Fruit fly (Drosophila melanogaster) whole organism, embryonic: ENCODE measurements around the gene CG17819.

ENCODE experiments used
- Ada2b ChIP-seq: fragments of 200-800 bp; sonication (Bioruptor generic); IDR thresholded peaks from 2 replicates; pipeline ENCODE4 v1.3.6; 2022; ENCODE audit warnings: missing biosample characterization, missing genetic modification characterization
- Adf1 ChIP-seq: fragments of 200-800 bp; sonication (Bioruptor generic); IDR thresholded peaks from 2 replicates; pipeline ENCODE4 v1.3.6; 2022; ENCODE audit warnings: missing biosample characterization, missing genetic modification characterization
- BEAF-32 ChIP-seq: fragments of 200-800 bp; sonication (Bioruptor generic); optimal IDR thresholded peaks from 3 replicates; lab custom pipeline; 2017; ENCODE audit warnings: missing biosample characterization, missing genetic modification characterization, mild to moderate bottlenecking, moderate library complexity, missing genetic modification reagents
- CG10147 ChIP-seq: fragments of 200-800 bp; sonication (Bioruptor generic); optimal IDR thresholded peaks from 2 replicates; lab custom pipeline; 2019; ENCODE audit warnings: missing biosample characterization, mild to moderate bottlenecking, missing genetic modification characterization, moderate library complexity
- CG10209 ChIP-seq: fragments of 200-800 bp; sonication (Bioruptor generic); optimal IDR thresholded peaks from 3 replicates; lab custom pipeline; 2017; ENCODE audit warnings: missing biosample characterization, mild to moderate bottlenecking, missing genetic modification characterization, missing genetic modification reagents
- CG14441 ChIP-seq: fragments of 200-800 bp; sonication (Bioruptor generic); IDR thresholded peaks from 2 replicates; pipeline ENCODE4 v1.3.6; 2022; ENCODE audit warnings: missing biosample characterization, missing genetic modification characterization
- CG15696 ChIP-seq: fragments of 200-800 bp; sonication (Bioruptor generic); optimal IDR thresholded peaks from 2 replicates; lab custom pipeline; 2019; ENCODE audit warnings: missing biosample characterization, mild to moderate bottlenecking, missing genetic modification characterization, moderate library complexity
- CG17186 ChIP-seq: fragments of 200-800 bp; sonication (Bioruptor generic); optimal IDR thresholded peaks from 3 replicates; lab custom pipeline; 2017; ENCODE audit warnings: missing biosample characterization, missing genetic modification reagents, missing genetic modification characterization
- CG17568 ChIP-seq: fragments of 200-800 bp; sonication (Bioruptor generic); optimal IDR thresholded peaks from 2 replicates; lab custom pipeline; 2018; ENCODE audit warnings: missing biosample characterization, mild to moderate bottlenecking, missing genetic modification characterization, moderate library complexity
- CG18599 ChIP-seq: fragments of 200-800 bp; sonication (Bioruptor generic); optimal IDR thresholded peaks from 3 replicates; lab custom pipeline; 2017; ENCODE audit warnings: missing biosample characterization, missing genetic modification characterization, mild to moderate bottlenecking, moderate library complexity, missing genetic modification reagents
- CG30431 ChIP-seq: fragments of 200-800 bp; sonication (Bioruptor generic); optimal IDR thresholded peaks from 2 replicates; lab custom pipeline; 2017; ENCODE audit warnings: missing biosample characterization, missing genetic modification characterization
- CG3163 ChIP-seq: fragments of 200-800 bp; sonication (Bioruptor generic); optimal IDR thresholded peaks from 3 replicates; lab custom pipeline; 2016; ENCODE audit warnings: missing biosample characterization, missing genetic modification characterization
- CG32532 ChIP-seq: fragments of 200-800 bp; sonication (Bioruptor generic); IDR thresholded peaks from 2 replicates; pipeline ENCODE4 v1.3.6; 2022; ENCODE audit warnings: missing biosample characterization, missing genetic modification characterization
- CG33213 ChIP-seq: fragments of 200-800 bp; sonication (Bioruptor generic); optimal IDR thresholded peaks from 3 replicates; lab custom pipeline; 2016; ENCODE audit warnings: missing biosample characterization, missing genetic modification characterization
- CG3726 ChIP-seq: fragments of 200-800 bp; sonication (Bioruptor generic); IDR thresholded peaks from 3 replicates; pipeline ENCODE4, ENCODE4 v1.3.6; 2022; ENCODE audit warnings: missing biosample characterization, missing genetic modification characterization
- CG3847 ChIP-seq: fragments of 200-800 bp; sonication (Bioruptor generic); IDR thresholded peaks from 2 replicates; pipeline ENCODE4 v1.3.6; 2022; ENCODE audit warnings: missing biosample characterization, missing genetic modification characterization
- CG4360 ChIP-seq: fragments of 200-800 bp; sonication (Bioruptor generic); IDR thresholded peaks from 2 replicates; pipeline ENCODE4 v1.3.6; 2022; ENCODE audit warnings: missing biosample characterization, missing genetic modification characterization
- CG4617 ChIP-seq: fragments of 200-800 bp; sonication (Bioruptor generic); optimal IDR thresholded peaks from 3 replicates; lab custom pipeline; 2016; ENCODE audit warnings: missing biosample characterization, missing genetic modification characterization, borderline replicate concordance
- CG4854 ChIP-seq: fragments of 200-800 bp; sonication (Bioruptor generic); optimal IDR thresholded peaks from 2 replicates; lab custom pipeline; 2016; ENCODE audit warnings: missing biosample characterization, missing genetic modification characterization, inconsistent platforms
- CG6272 ChIP-seq: fragments of 200-800 bp; sonication (Bioruptor generic); IDR thresholded peaks from 2 replicates; pipeline ENCODE4 v1.3.6; 2022; ENCODE audit warnings: missing biosample characterization, missing genetic modification characterization
- CG6765 ChIP-seq: fragments of 200-800 bp; sonication (Bioruptor generic); optimal IDR thresholded peaks from 3 replicates; lab custom pipeline; 2017; ENCODE audit warnings: missing biosample characterization, mild to moderate bottlenecking, missing genetic modification characterization
- CG6813 ChIP-seq: fragments of 200-800 bp; sonication (Bioruptor generic); optimal IDR thresholded peaks from 2 replicates; lab custom pipeline; 2017; ENCODE audit warnings: missing biosample characterization, missing genetic modification characterization, mild to moderate bottlenecking, moderate library complexity, missing genetic modification reagents
- CG9932 ChIP-seq: fragments of 200-800 bp; sonication (Bioruptor generic); IDR thresholded peaks from 2 replicates; pipeline ENCODE4 v1.3.6; 2022; ENCODE audit warnings: missing biosample characterization, missing genetic modification characterization
- D ChIP-seq, 2 experiments: fragments of 200-800 bp in 1 of 2; fragments of >200 bp in 1 of 2; sonication (Bioruptor generic) in 1 of 2; optimal IDR thresholded peaks; 2 replicates in 1 of 2; 3 replicates in 1 of 2; lab custom pipeline; 2017; ENCODE audit warnings: mild to moderate bottlenecking in 1 of 2, missing biosample characterization in 1 of 2, missing genetic modification characterization in 1 of 2, missing genetic modification reagents in 1 of 2
- Deaf1 ChIP-seq: fragments of 200-800 bp; optimal IDR thresholded peaks from 3 replicates; lab custom pipeline; 2019; ENCODE audit warnings: missing biosample characterization, mild to moderate bottlenecking, missing genetic modification characterization, moderate library complexity
- HmgD ChIP-seq: fragments of 200-800 bp; sonication (Bioruptor generic); optimal IDR thresholded peaks from 3 replicates; lab custom pipeline; 2016; ENCODE audit warnings: missing biosample characterization, missing genetic modification characterization
- Hmr ChIP-seq: fragments of 200-800 bp; sonication (Bioruptor generic); optimal IDR thresholded peaks from 3 replicates; lab custom pipeline; 2017; ENCODE audit warnings: mild to moderate bottlenecking, missing biosample characterization, missing genetic modification reagents, missing genetic modification characterization
- Hr39 ChIP-seq: fragments of >200 bp; optimal IDR thresholded peaks from 2 replicates; lab custom pipeline; 2017
- aop ChIP-seq: fragments of 200-800 bp; sonication (Bioruptor generic); IDR thresholded peaks from 2 replicates; pipeline ENCODE4 v1.3.6; 2022; ENCODE audit warnings: missing biosample characterization, missing genetic modification characterization
- az2 ChIP-seq: fragments of 200-800 bp; sonication (Bioruptor generic); optimal IDR thresholded peaks from 3 replicates; lab custom pipeline; 2016; ENCODE audit warnings: missing biosample characterization, missing genetic modification characterization
- bigmax ChIP-seq: fragments of 200-800 bp; sonication (Bioruptor generic); optimal IDR thresholded peaks from 2 replicates; lab custom pipeline; 2018; ENCODE audit warnings: missing biosample characterization, mild to moderate bottlenecking, missing genetic modification characterization
- bowl ChIP-seq: fragments of 200-800 bp; sonication (Bioruptor generic); IDR thresholded peaks from 2 replicates; pipeline ENCODE4 v1.3.6; 2022; ENCODE audit warnings: missing biosample characterization, missing genetic modification characterization
- cas ChIP-seq: fragments of 200-800 bp; sonication (Bioruptor generic); IDR thresholded peaks from 2 replicates; pipeline ENCODE4 v1.3.6; 2022; ENCODE audit warnings: missing biosample characterization, missing genetic modification characterization
- caup ChIP-seq: fragments of 200-800 bp; sonication (Bioruptor generic); optimal IDR thresholded peaks from 3 replicates; lab custom pipeline; 2017; ENCODE audit warnings: missing biosample characterization, mild to moderate bottlenecking, missing genetic modification characterization, moderate library complexity; ENCODE audit not compliant: severe bottlenecking
- chif ChIP-seq, 2 experiments: fragments of 200-800 bp; sonication (Bioruptor generic); optimal IDR thresholded peaks; 3 replicates each; lab custom pipeline; 2016; ENCODE audit warnings: missing biosample characterization in 2 of 2, missing genetic modification characterization in 2 of 2
- ci ChIP-seq: fragments of 200-800 bp; sonication (Bioruptor generic); IDR thresholded peaks from 3 replicates; pipeline ENCODE4 v1.3.6; 2022; ENCODE audit warnings: missing biosample characterization, missing genetic modification characterization
- dan ChIP-seq: fragments of 200-800 bp; sonication (Bioruptor generic); IDR thresholded peaks from 2 replicates; pipeline ENCODE4 v1.3.6; 2022; ENCODE audit warnings: missing biosample characterization, missing genetic modification characterization
- danr ChIP-seq: fragments of 200-800 bp; sonication (Bioruptor generic); IDR thresholded peaks from 2 replicates; pipeline ENCODE4 v1.3.6; 2022; ENCODE audit warnings: missing biosample characterization, missing genetic modification characterization
- dati ChIP-seq: fragments of 200-800 bp; sonication (Bioruptor generic); IDR thresholded peaks from 2 replicates; pipeline ENCODE4 v1.3.6; 2022; ENCODE audit warnings: missing biosample characterization, missing genetic modification characterization
- ems ChIP-seq: fragments of 200-800 bp; sonication (Bioruptor generic); optimal IDR thresholded peaks from 3 replicates; lab custom pipeline; 2016; ENCODE audit warnings: missing biosample characterization, missing genetic modification characterization
- fd96Cb ChIP-seq: fragments of 200-800 bp; sonication (Bioruptor generic); optimal IDR thresholded peaks from 2 replicates; lab custom pipeline; 2018; ENCODE audit warnings: missing biosample characterization, mild to moderate bottlenecking, missing genetic modification characterization, moderate library complexity
- grn ChIP-seq: fragments of 200-800 bp; sonication (Bioruptor generic); optimal IDR thresholded peaks from 3 replicates; lab custom pipeline; 2017; ENCODE audit warnings: missing biosample characterization, missing genetic modification characterization
- hbn ChIP-seq: fragments of 200-800 bp; sonication (Bioruptor generic); IDR thresholded peaks from 2 replicates; pipeline ENCODE4 v1.3.6; 2022; ENCODE audit warnings: missing biosample characterization, missing genetic modification characterization; ENCODE audit not compliant: partially characterized antibody
- kay ChIP-seq: fragments of 200-800 bp; sonication (Bioruptor generic); optimal IDR thresholded peaks from 2 replicates; lab custom pipeline; 2016; ENCODE audit warnings: missing biosample characterization, missing genetic modification characterization
- lab ChIP-seq: fragments of 200-800 bp; sonication (Bioruptor generic); optimal IDR thresholded peaks from 3 replicates; lab custom pipeline; 2017; ENCODE audit warnings: missing biosample characterization, missing genetic modification characterization, mild to moderate bottlenecking, moderate library complexity, missing genetic modification reagents
- oc ChIP-seq: fragments of 200-800 bp; sonication (Bioruptor generic); optimal IDR thresholded peaks from 2 replicates; lab custom pipeline; 2018; ENCODE audit warnings: missing biosample characterization, mild to moderate bottlenecking, missing genetic modification characterization, moderate library complexity
- pho ChIP-seq: fragments of 200-800 bp; sonication (Bioruptor generic); optimal IDR thresholded peaks from 2 replicates; lab custom pipeline; 2016; ENCODE audit warnings: missing biosample characterization, missing genetic modification characterization
- salm ChIP-seq: fragments of 200-800 bp; sonication (Bioruptor generic); optimal IDR thresholded peaks from 2 replicates; lab custom pipeline; 2018; ENCODE audit warnings: missing biosample characterization, mild to moderate bottlenecking, missing genetic modification characterization
- slp2 ChIP-seq: fragments of 200-800 bp; sonication (Bioruptor generic); optimal IDR thresholded peaks from 2 replicates; lab custom pipeline; 2016; ENCODE audit warnings: missing biosample characterization, missing genetic modification characterization
- unc-4 ChIP-seq: fragments of 200-800 bp; sonication (Bioruptor generic); IDR thresholded peaks from 2 replicates; pipeline ENCODE4 v1.3.6; 2022; ENCODE audit warnings: missing biosample characterization, missing genetic modification characterization; ENCODE audit not compliant: partially characterized antibody
- z ChIP-seq: fragments of 200-800 bp; sonication (Bioruptor generic); IDR thresholded peaks from 3 replicates; pipeline ENCODE4 v1.3.6; 2022; ENCODE audit warnings: missing biosample characterization, missing genetic modification characterization

Gene CG17819

DNA sequence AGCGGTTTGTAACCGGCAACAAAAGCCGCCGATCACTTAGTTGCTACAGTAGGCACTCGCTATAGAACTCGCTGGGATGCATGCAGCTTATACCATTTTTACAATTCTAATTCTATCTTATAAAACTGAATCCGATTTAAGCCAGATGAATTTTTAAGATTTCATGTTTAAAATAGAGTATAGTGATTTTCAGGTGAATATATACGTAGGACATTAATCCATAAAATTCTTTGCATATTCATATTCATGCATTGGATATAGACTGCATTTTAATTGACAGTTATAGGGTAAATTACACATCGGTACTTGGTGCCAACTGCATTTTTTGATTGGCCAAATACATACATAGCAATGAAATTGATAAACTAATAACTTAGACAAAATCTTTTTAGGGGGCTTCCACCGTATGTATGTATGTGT, 2.2 kb upstream of the CG17819 start (continued):
- peak; percentile 34 for TF ChIP-seq fd96Cb (tag; lab: Kevin White, UChicago)
- TF ChIP-seq unc-4 (GFP tag; lab: Robert Waterston, UW) = no peak
- TF ChIP-seq ci (GFP tag; lab: Robert Waterston, UW) = no peak
- TF ChIP-seq CG32532 (GFP tag; lab: Robert Waterston, UW) = no peak
- peak; percentile 24; the same call in 1 of the 2 replicates for TF ChIP-seq danr (GFP tag; lab: Robert Waterston, UW)
- TF ChIP-seq CG15696 (tag; lab: Kevin White, UChicago) = no peak
- TF ChIP-seq CG33213 = no peak
- no peak for TF ChIP-seq dati
- TF ChIP-seq CG4617 (GFP tag; lab: Kevin White, UChicago) = no peak
- no peak for TF ChIP-seq caup (GFP tag; lab: Kevin White, UChicago)
- no peak for TF ChIP-seq HmgD
- no peak for TF ChIP-seq BEAF-32 (GFP tag; lab: Kevin White, UChicago)
- peak; percentile 16 for TF ChIP-seq ems (GFP tag; lab: Kevin White, UChicago)
- TF ChIP-seq lab = no peak
- TF ChIP-seq CG10147 (GFP tag; lab: Kevin White, UChicago) = no peak
- TF ChIP-seq Hmr (GFP tag; lab: Kevin White, UChicago) = no peak
- no peak for TF ChIP-seq D (optimal IDR thresholded peaks at IDR 0.05; lab: Kevin White, UChicago)
- TF ChIP-seq D (GFP tag; optimal IDR thresholded peaks at IDR 0.05; lab: Kevin White, UChicago) = no peak
- no peak for TF ChIP-seq CG4360 (GFP tag; lab: Robert Waterston, UW)
- TF ChIP-seq CG17568 (GFP tag; lab: Kevin White, UChicago) = no peak
- no peak for TF ChIP-seq CG3726
- TF ChIP-seq oc (tag; lab: Kevin White, UChicago) = no peak
- TF ChIP-seq cas (GFP tag; lab: Robert Waterston, UW) = no peak
- TF ChIP-seq CG6765 = no peak
- no peak for TF ChIP-seq salm (tag; lab: Kevin White, UChicago)
- no peak for TF ChIP-seq CG4854
- no peak for TF ChIP-seq dan (GFP tag; lab: Robert Waterston, UW)
- no peak for TF ChIP-seq CG30431 (GFP tag; lab: Kevin White, UChicago)
- no peak for TF ChIP-seq CG3847 (GFP tag; lab: Robert Waterston, UW)
- peak; percentile 22 for TF ChIP-seq CG10209 (GFP tag; lab: Kevin White, UChicago)
- no peak for TF ChIP-seq Deaf1 (tag; lab: Kevin White, UChicago)
- TF ChIP-seq aop (GFP tag; lab: Robert Waterston, UW) = no peak
- TF ChIP-seq bowl (GFP tag; lab: Robert Waterston, UW) = no peak
- TF ChIP-seq z (GFP tag; lab: Robert Waterston, UW) = 0 out of 3 replicates have a peak, but pooled peaks have one; percentile 11
- no peak for TF ChIP-seq grn (GFP tag; lab: Kevin White, UChicago)
- TF ChIP-seq Adf1 (GFP tag; lab: Robert Waterston, UW) = 0 out of 2 replicates have a peak, but pooled peaks have one; percentile 1
- peak in 1 of 2 experiments; percentile 8 for TF ChIP-seq chif (GFP tag; optimal IDR thresholded peaks at IDR 0.05; lab: Kevin White, UChicago)
- TF ChIP-seq CG17186 (GFP tag; lab: Kevin White, UChicago) = no peak
- peak; percentile 35 for TF ChIP-seq kay
- no peak for TF ChIP-seq CG9932 (GFP tag; lab: Robert Waterston, UW)
- TF ChIP-seq slp2 = no peak
- no peak for TF ChIP-seq CG3163 (GFP tag; lab: Kevin White, UChicago)
- TF ChIP-seq CG6272 (GFP tag; lab: Robert Waterston, UW) = peak; percentile 23; the same call in 1 of the 2 replicates
- TF ChIP-seq CG18599 (GFP tag; lab: Kevin White, UChicago) = no peak
- no peak for TF ChIP-seq CG6813 (GFP tag; lab: Kevin White, UChicago)
- peak; percentile 47 for TF ChIP-seq CG14441
- no peak for TF ChIP-seq pho (GFP tag; lab: Kevin White, UChicago)
- TF ChIP-seq Hr39 = no peak
- TF ChIP-seq Ada2b (GFP tag; lab: Robert Waterston, UW) = no peak; the same call in 1 of the 2 replicates
- peak; percentile 12 for TF ChIP-seq az2 (GFP tag; lab: Kevin White, UChicago)
- TF ChIP-seq hbn (GFP tag; lab: Robert Waterston, UW) = no peak
- no peak for TF ChIP-seq bigmax (GFP tag; lab: Kevin White, UChicago)
